Fruit fly (Drosophila melanogaster) whole organism, prepupa: ENCODE results near the gene CG10597.

Source experiments
- Blimp-1 ChIP-seq: fragments of 200-800 bp; sonication (Bioruptor generic); optimal IDR thresholded peaks from 3 replicates; lab custom pipeline; 2017; ENCODE audit warnings: missing biosample characterization, missing genetic modification characterization, mild to moderate bottlenecking, moderate library complexity, missing genetic modification reagents
- CG11762 ChIP-seq: fragments of 200-800 bp; sonication (Bioruptor generic); optimal IDR thresholded peaks from 3 replicates; lab custom pipeline; 2016; ENCODE audit warnings: missing biosample characterization, missing genetic modification characterization; ENCODE audit not compliant: insufficient read depth
- CG15336 ChIP-seq: fragments of 200-800 bp; sonication (Bioruptor generic); IDR thresholded peaks from 2 replicates; pipeline ENCODE4 v1.3.6; 2022; ENCODE audit warnings: missing biosample characterization, missing genetic modification characterization
- CG1621 ChIP-seq: fragments of 200-800 bp; sonication (Bioruptor generic); optimal IDR thresholded peaks from 3 replicates; lab custom pipeline; 2018; ENCODE audit warnings: missing biosample characterization, mild to moderate bottlenecking, missing genetic modification characterization
- CG16779 ChIP-seq: fragments of 200-800 bp; sonication (Bioruptor generic); optimal IDR thresholded peaks from 3 replicates; lab custom pipeline; 2017; ENCODE audit warnings: missing biosample characterization, mild to moderate bottlenecking, missing genetic modification characterization
- CG3032 ChIP-seq: fragments of 200-800 bp; optimal IDR thresholded peaks from 2 replicates; lab custom pipeline; 2019; ENCODE audit warnings: missing biosample characterization, mild to moderate bottlenecking, missing genetic modification characterization, moderate library complexity
- CG31627 ChIP-seq: fragments of 200-800 bp; sonication (Bioruptor generic); optimal IDR thresholded peaks from 3 replicates; lab custom pipeline; 2016; ENCODE audit warnings: missing biosample characterization, missing genetic modification characterization
- CG32006 ChIP-seq: fragments of 200-800 bp; sonication (Bioruptor generic); optimal IDR thresholded peaks from 3 replicates; lab custom pipeline; 2017; ENCODE audit warnings: missing biosample characterization, mild to moderate bottlenecking, missing genetic modification characterization
- CG34406 ChIP-seq: fragments of 200-800 bp; sonication (Bioruptor generic); optimal IDR thresholded peaks from 3 replicates; lab custom pipeline; 2016; ENCODE audit warnings: missing biosample characterization, missing genetic modification characterization
- CG4318 ChIP-seq: fragments of 200-800 bp; sonication (Bioruptor generic); optimal IDR thresholded peaks from 3 replicates; lab custom pipeline; 2017; ENCODE audit warnings: missing biosample characterization, mild to moderate bottlenecking, missing genetic modification characterization
- CG6808 ChIP-seq: fragments of 200-800 bp; sonication (Bioruptor generic); optimal IDR thresholded peaks from 3 replicates; lab custom pipeline; 2017; ENCODE audit warnings: missing biosample characterization, missing genetic modification characterization, mild to moderate bottlenecking, moderate library complexity, missing genetic modification reagents
- CG6854 ChIP-seq: fragments of 200-800 bp; sonication (Bioruptor generic); optimal IDR thresholded peaks from 2 replicates; lab custom pipeline; 2017; ENCODE audit warnings: missing biosample characterization, mild to moderate bottlenecking, missing genetic modification characterization
- CG8632 ChIP-seq: fragments of 200-800 bp; sonication (Bioruptor generic); optimal IDR thresholded peaks from 3 replicates; lab custom pipeline; 2016; ENCODE audit warnings: missing biosample characterization, missing genetic modification characterization
- CG9139 ChIP-seq: fragments of 200-800 bp; sonication (Bioruptor generic); optimal IDR thresholded peaks from 3 replicates; lab custom pipeline; 2017; ENCODE audit warnings: missing biosample characterization, mild to moderate bottlenecking, missing genetic modification characterization
- Eip75B ChIP-seq: fragments of 200-800 bp; sonication (Bioruptor generic); optimal IDR thresholded peaks from 3 replicates; lab custom pipeline; 2016; ENCODE audit warnings: missing biosample characterization, missing genetic modification characterization
- Eip78C ChIP-seq: fragments of 200-800 bp; sonication (Bioruptor generic); peaks from one replicate; lab custom pipeline; 2016; ENCODE audit warnings: missing biosample characterization, missing genetic modification characterization
- Ets21C ChIP-seq: fragments of 200-800 bp; sonication (Bioruptor generic); optimal IDR thresholded peaks from 3 replicates; lab custom pipeline; 2016; ENCODE audit warnings: missing biosample characterization, missing genetic modification characterization
- Ets96B ChIP-seq: fragments of 200-800 bp; optimal IDR thresholded peaks from 2 replicates; lab custom pipeline; 2019; ENCODE audit warnings: missing biosample characterization, mild to moderate bottlenecking, missing genetic modification characterization, moderate library complexity
- Gug ChIP-seq: fragments of 200-800 bp; sonication (Bioruptor generic); IDR thresholded peaks from 2 replicates; pipeline ENCODE4 v1.3.6; 2022; ENCODE audit warnings: missing biosample characterization, missing genetic modification characterization
- Hr39 ChIP-seq: fragments of 200-800 bp; sonication (Bioruptor generic); optimal IDR thresholded peaks from 2 replicates; lab custom pipeline; 2016; ENCODE audit warnings: missing biosample characterization, missing genetic modification characterization
- Hr4 ChIP-seq: fragments of 200-800 bp; sonication (Bioruptor generic); optimal IDR thresholded peaks from 3 replicates; lab custom pipeline; 2016; ENCODE audit warnings: missing biosample characterization, missing genetic modification characterization
- OdsH ChIP-seq: fragments of 200-800 bp; sonication (Bioruptor generic); optimal IDR thresholded peaks from 3 replicates; lab custom pipeline; 2016; ENCODE audit warnings: missing biosample characterization, missing genetic modification characterization
- Smox ChIP-seq: fragments of 200-800 bp; sonication (Bioruptor generic); optimal IDR thresholded peaks from 3 replicates; lab custom pipeline; 2016; ENCODE audit warnings: missing biosample characterization, missing genetic modification characterization
- Sox102F ChIP-seq: fragments of 200-800 bp; sonication (Bioruptor generic); optimal IDR thresholded peaks from 2 replicates; lab custom pipeline; 2016; ENCODE audit warnings: missing biosample characterization, mild to moderate bottlenecking, missing genetic modification characterization
- Sox14 ChIP-seq: fragments of 200-800 bp; sonication (Bioruptor generic); optimal IDR thresholded peaks from 3 replicates; lab custom pipeline; 2016; ENCODE audit warnings: missing biosample characterization, missing genetic modification characterization
- cyc ChIP-seq: fragments of 200-800 bp; sonication (Bioruptor generic); optimal IDR thresholded peaks from 3 replicates; lab custom pipeline; 2016; ENCODE audit warnings: missing biosample characterization, missing genetic modification characterization
- dac ChIP-seq: fragments of 200-800 bp; sonication (Bioruptor generic); optimal IDR thresholded peaks from 2 replicates; lab custom pipeline; 2017; ENCODE audit warnings: missing biosample characterization, mild to moderate bottlenecking, missing genetic modification characterization
- dsx ChIP-seq: fragments of 200-800 bp; optimal IDR thresholded peaks from 3 replicates; lab custom pipeline; 2019; ENCODE audit warnings: missing biosample characterization, mild to moderate bottlenecking, missing genetic modification characterization, moderate library complexity; ENCODE audit not compliant: poor library complexity, severe bottlenecking
- eg ChIP-seq: fragments of 200-800 bp; sonication (Bioruptor generic); IDR thresholded peaks from 3 replicates; pipeline ENCODE4 v1.3.6; 2022; ENCODE audit warnings: missing biosample characterization, missing genetic modification characterization
- esn ChIP-seq: fragments of 200-800 bp; sonication (Bioruptor generic); optimal IDR thresholded peaks from 2 replicates; lab custom pipeline; 2016; ENCODE audit warnings: missing biosample characterization, mild to moderate bottlenecking, missing genetic modification characterization, moderate library complexity
- fkh ChIP-seq: fragments of 200-800 bp; sonication (Bioruptor generic); optimal IDR thresholded peaks from 3 replicates; lab custom pipeline; 2017; ENCODE audit warnings: missing biosample characterization, mild to moderate bottlenecking, missing genetic modification characterization, moderate library complexity
- lz ChIP-seq: fragments of 200-800 bp; sonication (Bioruptor generic); optimal IDR thresholded peaks from 3 replicates; lab custom pipeline; 2016; ENCODE audit warnings: missing biosample characterization, missing genetic modification characterization
- net ChIP-seq: fragments of 200-800 bp; sonication (Bioruptor generic); optimal IDR thresholded peaks from 3 replicates; lab custom pipeline; 2016; ENCODE audit warnings: missing biosample characterization, missing genetic modification characterization
- salr ChIP-seq, 2 experiments: fragments of 200-800 bp; sonication (Bioruptor generic); optimal IDR thresholded peaks; 3 replicates each; lab custom pipeline; 2016 to 2018; ENCODE audit warnings: missing biosample characterization in 2 of 2, missing genetic modification characterization in 2 of 2, mild to moderate bottlenecking in 1 of 2
- spab ChIP-seq: fragments of 200-800 bp; sonication (Bioruptor generic); optimal IDR thresholded peaks from 2 replicates; lab custom pipeline; 2017; ENCODE audit warnings: missing biosample characterization, mild to moderate bottlenecking, missing genetic modification characterization, missing genetic modification reagents
- ss ChIP-seq, 2 experiments: fragments of 200-800 bp; sonication (Bioruptor generic); optimal IDR thresholded peaks; 2 replicates in 1 of 2; 3 replicates in 1 of 2; lab custom pipeline; 2017 to 2018; ENCODE audit warnings: mild to moderate bottlenecking in 2 of 2, missing biosample characterization in 2 of 2, missing genetic modification characterization in 2 of 2, moderate library complexity in 1 of 2
- topi ChIP-seq: fragments of 200-800 bp; sonication (Bioruptor generic); optimal IDR thresholded peaks from 3 replicates; lab custom pipeline; 2016; ENCODE audit warnings: missing biosample characterization, missing genetic modification characterization

Gene CG10597

dm6 chrX:17229475-17230169, 1.2 kb downstream of the CG10597 start (continued):
- TF ChIP-seq Ets21C (GFP tag; lab: Kevin White, UChicago), result peak; percentile 26
- TF ChIP-seq net (GFP tag; lab: Kevin White, UChicago), result no peak
- peak; percentile 56 for TF ChIP-seq esn (GFP tag; lab: Kevin White, UChicago)
- TF ChIP-seq CG9139 (GFP tag; lab: Kevin White, UChicago), result no peak
- peak; percentile 51 for TF ChIP-seq CG31627 (GFP tag; lab: Kevin White, UChicago)
- TF ChIP-seq CG16779 (tag; lab: Kevin White, UChicago), result no peak
- peak; percentile 22 for TF ChIP-seq dsx (GFP tag; lab: Kevin White, UChicago)
- peak; percentile 34 for TF ChIP-seq Sox102F (GFP tag; lab: Kevin White, UChicago)
- TF ChIP-seq ss (GFP tag; optimal IDR thresholded peaks at IDR 0.05; lab: Kevin White, UChicago), result peak in 1 of 2 experiments; percentile 29
- no peak for TF ChIP-seq fkh
- TF ChIP-seq Eip78C (GFP tag; lab: Kevin White, UChicago), result peak; percentile 83
- no peak for TF ChIP-seq CG6808
- no peak for TF ChIP-seq CG6854
- peak; percentile 2 for TF ChIP-seq CG1621 (tag; lab: Kevin White, UChicago)
- TF ChIP-seq Ets96B, result no peak
- peak; percentile 34 for TF ChIP-seq CG4318
- TF ChIP-seq Gug (GFP tag; lab: Robert Waterston, UW), result no peak
- peak; percentile 67 for TF ChIP-seq lz
- no peak for TF ChIP-seq CG15336
- peak; percentile 37 for TF ChIP-seq dac (GFP tag; lab: Kevin White, UChicago)
- peak; percentile 57 for TF ChIP-seq OdsH (GFP tag; lab: Kevin White, UChicago)
- TF ChIP-seq CG11762, result no peak
- no peak for TF ChIP-seq eg (GFP tag; lab: Robert Waterston, UW)
- TF ChIP-seq, all 60 proteins: peak for 31

- no peak for TF ChIP-seq fkh
- no peak for TF ChIP-seq CG32006 (GFP tag; lab: Kevin White, UChicago)
- TF ChIP-seq spab (GFP tag; lab: Kevin White, UChicago), result no peak
- no peak for TF ChIP-seq CG16779 (tag; lab: Kevin White, UChicago)
- no peak for TF ChIP-seq Sox102F (GFP tag; lab: Kevin White, UChicago)
- no peak for TF ChIP-seq Ets96B
- no peak for TF ChIP-seq Sox14 (GFP tag; lab: Kevin White, UChicago)
- no peak for TF ChIP-seq Blimp-1 (GFP tag; lab: Kevin White, UChicago)
- TF ChIP-seq CG8632 (GFP tag; lab: Kevin White, UChicago), result no peak
- TF ChIP-seq net (GFP tag; lab: Kevin White, UChicago), result no peak
- TF ChIP-seq Eip75B (GFP tag; lab: Kevin White, UChicago), result no peak
These were observed 3.4 kb downstream of the CG10597 start for dm6 chrX:17227462-17227861.

dm6 chrX:17226681-17227019, 4.2 kb downstream of the CG10597 start, which contains the start of gene CG10598:
TSS of gene CG10598 (minus strand) at chrX:17226867.
- TF ChIP-seq cyc (no peak), CG11762 (no peak), Eip78C (GFP tag; lab: Kevin White, UChicago) (peak; percentile 34), CG32006 (GFP tag; lab: Kevin White, UChicago) (peak; percentile 1)
- TF ChIP-seq, all 60 proteins: peak for 2

dm6 chrX:17225972-17226680, 4.7 kb downstream of the CG10597 start:
- TF ChIP-seq cyc (no peak), net (GFP tag; lab: Kevin White, UChicago) (no peak), CG8632 (GFP tag; lab: Kevin White, UChicago) (no peak), Sox102F (GFP tag; lab: Kevin White, UChicago) (no peak), CG31627 (GFP tag; lab: Kevin White, UChicago) (no peak), Hr39 (GFP tag; lab: Kevin White, UChicago) (no peak), Smox (GFP tag; lab: Kevin White, UChicago) (no peak), CG4318 (no peak), topi (GFP tag; lab: Kevin White, UChicago) (no peak), fkh (no peak), eg (GFP tag; lab: Robert Waterston, UW) (no peak), Hr4 (GFP tag; lab: Kevin White, UChicago) (no peak), Eip75B (GFP tag; lab: Kevin White, UChicago) (no peak), CG3032 (tag; lab: Kevin White, UChicago) (no peak), salr (GFP tag; optimal IDR thresholded peaks at IDR 0.05; lab: Kevin White, UChicago) (no peak), CG9139 (GFP tag; lab: Kevin White, UChicago) (no peak), CG34406 (GFP tag; lab: Kevin White, UChicago) (no peak)
- TF ChIP-seq, all 60 proteins: peak for 0
